Worm (Caenorhabditis elegans): ENCODE results near the gene C49F5.7.

Gene C49F5.7

ce11 chrX:11946788-11947463 is 47.7 kb upstream of the C49F5.7 start, which contains the start of gene nfya-1 (continued):
- no peak for TF ChIP-seq pha-4 (GFP tag; IDR thresholded peaks at IDR 0.05)
- peak; percentile 55 for TF ChIP-seq pha-4 (tag; optimal IDR thresholded peaks at IDR 0.05)
- peak; percentile 35 for TF ChIP-seq mxl-3 (GFP tag; optimal IDR thresholded peaks at IDR 0.05)
- peak; percentile 36 for TF ChIP-seq nhr-6 (tag; optimal IDR thresholded peaks at IDR 0.05)
- peak; percentile 13 for TF ChIP-seq nhr-11 (tag; optimal IDR thresholded peaks at IDR 0.05)
- TF ChIP-seq ceh-32 (tag; optimal IDR thresholded peaks at IDR 0.05; ENCODE audit: poor library complexity), result no peak
- no peak for TF ChIP-seq gei-8 (GFP tag; optimal IDR thresholded peaks at IDR 0.05)
- TF ChIP-seq egl-43 (GFP tag; IDR thresholded peaks at IDR 0.05), result no peak
- no peak for TF ChIP-seq madf-5 (GFP tag; IDR thresholded peaks at IDR 0.05)
- no peak for TF ChIP-seq snpc-1.2 (GFP tag; IDR thresholded peaks at IDR 0.05)
- TF ChIP-seq Y48G9A.11 (GFP tag; IDR thresholded peaks at IDR 0.05), result no peak
- no peak for TF ChIP-seq cey-2 (tag; optimal IDR thresholded peaks at IDR 0.05; ENCODE audit: borderline replicate concordance, insufficient read depth)
- TF ChIP-seq ztf-7 (tag; optimal IDR thresholded peaks at IDR 0.05), result no peak
- TF ChIP-seq vab-7 (GFP tag; IDR thresholded peaks at IDR 0.05), result no peak
- TF ChIP-seq nhr-102 (tag; optimal IDR thresholded peaks at IDR 0.05), result no peak
- no peak for TF ChIP-seq Y5F2A.4 (GFP tag; optimal IDR thresholded peaks at IDR 0.05)
- peak; percentile 45 for TF ChIP-seq rbr-2 (tag; optimal IDR thresholded peaks at IDR 0.05)
- no peak for TF ChIP-seq mdt-29 (GFP tag; IDR thresholded peaks at IDR 0.05)
- TF ChIP-seq F49E8.2 (tag; optimal IDR thresholded peaks at IDR 0.05; ENCODE audit: borderline replicate concordance), result no peak
- TF ChIP-seq mdl-1 (tag; optimal IDR thresholded peaks at IDR 0.05), result peak in 1 of 2 experiments; percentile 70
- TF ChIP-seq hlh-30 (tag; optimal IDR thresholded peaks at IDR 0.05; ENCODE audit: insufficient read depth), result peak; percentile 67
- no peak for TF ChIP-seq ceh-82 (tag; optimal IDR thresholded peaks at IDR 0.05)
- TF ChIP-seq nhr-28 (tag; optimal IDR thresholded peaks at IDR 0.05), result peak; percentile 60
- TF ChIP-seq daf-19 (GFP tag; conservative IDR thresholded peaks at IDR 0.05), result no peak
- TF ChIP-seq R02D3.7 (tag; optimal IDR thresholded peaks at IDR 0.05), result no peak
- no peak for TF ChIP-seq nhr-41 (GFP tag; IDR thresholded peaks at IDR 0.05)
- no peak for TF ChIP-seq F26F4.8 (GFP tag; conservative IDR thresholded peaks at IDR 0.05)
- no peak for TF ChIP-seq unc-130 (GFP tag; optimal IDR thresholded peaks at IDR 0.05)
- peak; percentile 19 to 98 for TF ChIP-seq hif-1 (tag; optimal IDR thresholded peaks at IDR 0.05)
- no peak for TF ChIP-seq spr-3 (GFP tag; optimal IDR thresholded peaks at IDR 0.05)
- TF ChIP-seq ama-1 (optimal IDR thresholded peaks at IDR 0.05), result no peak
- TF ChIP-seq saeg-2 (GFP tag; IDR thresholded peaks at IDR 0.05), result no peak
- no peak for TF ChIP-seq zag-1 (tag; optimal IDR thresholded peaks at IDR 0.05)
- no peak for TF ChIP-seq daf-8 (GFP tag; IDR thresholded peaks at IDR 0.05)
- TF ChIP-seq ceh-44 (GFP tag; IDR thresholded peaks at IDR 0.05), result no peak
- no peak for TF ChIP-seq nhr-237 (tag; optimal IDR thresholded peaks at IDR 0.05)
- TF ChIP-seq fos-1 (tag; optimal IDR thresholded peaks at IDR 0.05), result no peak
- no peak for TF ChIP-seq F44E2.7 (GFP tag; IDR thresholded peaks at IDR 0.05)
- no peak for TF ChIP-seq snpc-4 (tag; optimal IDR thresholded peaks at IDR 0.05)
- TF ChIP-seq lin-39 (tag; optimal IDR thresholded peaks at IDR 0.05), result no peak
- no peak for TF ChIP-seq nhr-111 (GFP tag; optimal IDR thresholded peaks at IDR 0.05)
- TF ChIP-seq php-3 (GFP tag; IDR thresholded peaks at IDR 0.05), result no peak
- no peak for TF ChIP-seq nhr-76 (tag; optimal IDR thresholded peaks at IDR 0.05)
- TF ChIP-seq lin-38 (GFP tag; IDR thresholded peaks at IDR 0.05), result no peak
- TF ChIP-seq lin-1 (GFP tag; IDR thresholded peaks at IDR 0.05), result no peak
- peak in 1 of 2 experiments; percentile 85 for TF ChIP-seq unc-62 (GFP tag; optimal IDR thresholded peaks at IDR 0.05 in 1 of 2)
- no peak for TF ChIP-seq unc-62 (tag; optimal IDR thresholded peaks at IDR 0.05)
- no peak for TF ChIP-seq daf-12 (tag; optimal IDR thresholded peaks at IDR 0.05)
- TF ChIP-seq aly-2 (tag; optimal IDR thresholded peaks at IDR 0.05), result no peak
- TF ChIP-seq dmd-6 (GFP tag; IDR thresholded peaks at IDR 0.05), result peak; percentile 31; the same call in 1 of the 2 replicates
- TF ChIP-seq zfp-2 (tag; optimal IDR thresholded peaks at IDR 0.05), result no peak
